Fruit fly (Drosophila melanogaster) S2 (cell line): ENCODE results near the gene CG17036.

Experiments
- CG8478 ChIP-seq: fragments of >200 bp; optimal IDR thresholded peaks from 2 replicates; lab custom pipeline; 2018
- CTCF ChIP-seq, 2 experiments: fragments of >200 bp; optimal IDR thresholded peaks; 2 replicates each; lab custom pipeline; 2018

- TF ChIP-seq CG8478 (lab: Kevin White, UChicago) (no peak), CTCF (optimal IDR thresholded peaks at IDR 0.05; lab: Kevin White, UChicago) (no peak)
Observed at dm6 chr2L:12707540-12707939, 7.0 kb upstream of the CG17036 start, which contains the start of the genes CG6180 and CG15484.
